Worm (Caenorhabditis elegans) whole organism, L2 larva: ENCODE results near the gene oac-29.
A peak's percentile ranks its signal among the peaks of the same experiment; 100 is the strongest.

Source experiments
- C34F6.9 ChIP-seq: fragments of 150-350 bp; optimal IDR thresholded peaks from 2 replicates; lab custom pipeline; 2014; ENCODE audit warnings: missing biosample characterization, missing genetic modification characterization
- F13H6.1 ChIP-seq: sonication (generic microtip); optimal IDR thresholded peaks from 2 replicates; lab custom pipeline; 2016; ENCODE audit warnings: missing genetic modification characterization, missing compliant biosample characterization
- R02D3.7 ChIP-seq: fragments of 150-350 bp; optimal IDR thresholded peaks from 2 replicates; lab custom pipeline; 2014; ENCODE audit warnings: missing biosample characterization, missing genetic modification characterization
- Y55F3AM.14 ChIP-seq: fragments of 200-800 bp; sonication (Bioruptor generic); optimal IDR thresholded peaks from 2 replicates; lab custom pipeline; 2018; ENCODE audit warnings: mild to moderate bottlenecking, missing genetic modification characterization, missing compliant biosample characterization
- ZK546.5 ChIP-seq: sonication (generic microtip); optimal IDR thresholded peaks from 2 replicates; lab custom pipeline; 2017; ENCODE audit warnings: missing biosample characterization, missing genetic modification characterization
- aly-2 ChIP-seq: fragments of 150-350 bp; optimal IDR thresholded peaks from 2 replicates; lab custom pipeline; 2014; ENCODE audit warnings: missing biosample characterization, missing genetic modification characterization
- blmp-1 ChIP-seq: sonication (generic microtip); optimal IDR thresholded peaks from 2 replicates; lab custom pipeline; 2017; ENCODE audit warnings: missing genetic modification characterization, mild to moderate bottlenecking, missing compliant biosample characterization, antibody characterized with exemption, moderate library complexity; ENCODE audit not compliant: insufficient read depth
- ceh-16 ChIP-seq: fragments of 150-350 bp; optimal IDR thresholded peaks from 2 replicates; lab custom pipeline; 2014; ENCODE audit warnings: missing biosample characterization, missing genetic modification characterization
- ceh-82 ChIP-seq: fragments of 150-350 bp; optimal IDR thresholded peaks from 2 replicates; lab custom pipeline; 2014; ENCODE audit warnings: missing biosample characterization, missing genetic modification characterization
- crh-2 ChIP-seq: sonication (generic microtip); optimal IDR thresholded peaks from 2 replicates; lab custom pipeline; 2017; ENCODE audit warnings: missing biosample characterization, missing genetic modification characterization
- dmd-4 ChIP-seq: sonication (generic microtip); optimal IDR thresholded peaks from 2 replicates; lab custom pipeline; 2017; ENCODE audit warnings: missing biosample characterization, missing genetic modification characterization
- egl-27 ChIP-seq: sonication (generic microtip); optimal IDR thresholded peaks from 3 replicates; lab custom pipeline; 2017; ENCODE audit warnings: missing biosample characterization, missing genetic modification reagents, missing genetic modification characterization
- elt-1 ChIP-seq: fragments of 150-350 bp; optimal IDR thresholded peaks from 2 replicates; lab custom pipeline; 2014; ENCODE audit warnings: missing biosample characterization, missing genetic modification characterization
- elt-3 ChIP-seq: sonication (generic microtip); optimal IDR thresholded peaks from 2 replicates; lab custom pipeline; 2017; ENCODE audit warnings: missing biosample characterization, missing genetic modification characterization
- fos-1 ChIP-seq: fragments of 150-350 bp; optimal IDR thresholded peaks from 2 replicates; lab custom pipeline; 2014; ENCODE audit warnings: missing biosample characterization, missing genetic modification characterization
- lin-11 ChIP-seq: fragments of 150-350 bp; sonication (generic microtip); optimal IDR thresholded peaks from 2 replicates; lab custom pipeline; 2014; ENCODE audit warnings: missing biosample characterization, missing genetic modification characterization, inconsistent platforms, mixed read lengths
- lin-13 ChIP-seq: fragments of 150-350 bp; optimal IDR thresholded peaks from 2 replicates; lab custom pipeline; 2014; ENCODE audit warnings: missing biosample characterization, missing genetic modification reagents, missing genetic modification characterization
- lin-39 ChIP-seq: fragments of 150-350 bp; optimal IDR thresholded peaks from 2 replicates; lab custom pipeline; 2014; ENCODE audit warnings: missing biosample characterization, missing genetic modification reagents, missing genetic modification characterization
- mab-5 ChIP-seq: fragments of 150-350 bp; optimal IDR thresholded peaks from 2 replicates; lab custom pipeline; 2014; ENCODE audit warnings: missing biosample characterization, missing genetic modification characterization
- mbf-1 ChIP-seq: sonication (generic microtip); optimal IDR thresholded peaks from 2 replicates; lab custom pipeline; 2017; ENCODE audit warnings: missing biosample characterization, missing genetic modification characterization
- mdl-1 ChIP-seq, 2 experiments: fragments of 150-350 bp in 1 of 2; sonication (generic microtip) in 1 of 2; optimal IDR thresholded peaks; 2 replicates each; lab custom pipeline; 2017; ENCODE audit warnings: missing biosample characterization in 2 of 2, missing genetic modification characterization in 2 of 2
- nhr-10 ChIP-seq: sonication (generic microtip); optimal IDR thresholded peaks from 2 replicates; lab custom pipeline; 2017; ENCODE audit warnings: missing biosample characterization, missing genetic modification characterization
- nhr-11 ChIP-seq: fragments of 150-350 bp; optimal IDR thresholded peaks from 2 replicates; lab custom pipeline; 2014; ENCODE audit warnings: missing biosample characterization, missing genetic modification characterization
- nhr-12 ChIP-seq: fragments of 150-350 bp; optimal IDR thresholded peaks from 2 replicates; lab custom pipeline; 2014; ENCODE audit warnings: missing biosample characterization, missing genetic modification characterization
- nhr-129 ChIP-seq: fragments of 150-350 bp; optimal IDR thresholded peaks from 2 replicates; lab custom pipeline; 2014; ENCODE audit warnings: missing biosample characterization, missing genetic modification characterization
- nhr-21 ChIP-seq: fragments of 150-350 bp; optimal IDR thresholded peaks from 2 replicates; lab custom pipeline; 2014; ENCODE audit warnings: missing biosample characterization, missing genetic modification characterization
- nhr-23 ChIP-seq: fragments of 150-350 bp; optimal IDR thresholded peaks from 2 replicates; lab custom pipeline; 2014; ENCODE audit warnings: missing biosample characterization, missing genetic modification reagents, missing genetic modification characterization
- nhr-237 ChIP-seq: fragments of 150-350 bp; optimal IDR thresholded peaks from 2 replicates; lab custom pipeline; 2014; ENCODE audit warnings: missing biosample characterization, missing genetic modification characterization
- nhr-25 ChIP-seq: fragments of 150-350 bp; sonication (generic microtip); optimal IDR thresholded peaks from 3 replicates; lab custom pipeline; 2014; ENCODE audit warnings: missing biosample characterization, missing genetic modification characterization
- nhr-6 ChIP-seq: fragments of 150-350 bp; optimal IDR thresholded peaks from 2 replicates; lab custom pipeline; 2014; ENCODE audit warnings: missing biosample characterization, missing genetic modification characterization
- nhr-77 ChIP-seq: fragments of 150-350 bp; optimal IDR thresholded peaks from 2 replicates; lab custom pipeline; 2014; ENCODE audit warnings: missing biosample characterization, missing genetic modification characterization
- peb-1 ChIP-seq: fragments of 150-350 bp; optimal IDR thresholded peaks from 2 replicates; lab custom pipeline; 2014; ENCODE audit warnings: missing biosample characterization, missing genetic modification characterization
- sem-4 ChIP-seq: fragments of 150-350 bp; optimal IDR thresholded peaks from 2 replicates; lab custom pipeline; 2014; ENCODE audit warnings: missing biosample characterization, missing genetic modification reagents, missing genetic modification characterization
- skn-1 ChIP-seq: sonication (generic microtip); optimal IDR thresholded peaks from 2 replicates; lab custom pipeline; 2017; ENCODE audit warnings: missing biosample characterization, missing genetic modification characterization
- sma-3 ChIP-seq: sonication (generic microtip); optimal IDR thresholded peaks from 2 replicates; lab custom pipeline; 2016; ENCODE audit warnings: missing genetic modification reagents, missing genetic modification characterization, missing compliant biosample characterization
- sma-9 ChIP-seq, 2 experiments: fragments of 150-350 bp in 1 of 2; sonication (generic microtip) in 1 of 2; optimal IDR thresholded peaks; 2 replicates each; lab custom pipeline; 2014 to 2016; ENCODE audit warnings: missing genetic modification characterization in 2 of 2, mild to moderate bottlenecking in 1 of 2, missing biosample characterization in 1 of 2, missing compliant biosample characterization in 1 of 2, missing genetic modification reagents in 1 of 2, moderate library complexity in 1 of 2
- snpc-4 ChIP-seq: fragments of 150-350 bp; optimal IDR thresholded peaks from 2 replicates; lab custom pipeline; 2014; ENCODE audit warnings: missing biosample characterization, missing genetic modification characterization
- unc-39 ChIP-seq: fragments of 150-350 bp; optimal IDR thresholded peaks from 2 replicates; lab custom pipeline; 2014; ENCODE audit warnings: missing biosample characterization, missing genetic modification characterization
- unc-55 ChIP-seq: fragments of 150-350 bp; sonication (generic microtip); optimal IDR thresholded peaks from 3 replicates; lab custom pipeline; 2014; ENCODE audit warnings: missing biosample characterization, missing genetic modification reagents, missing genetic modification characterization
- unc-62 ChIP-seq: fragments of 150-350 bp; optimal IDR thresholded peaks from 2 replicates; lab custom pipeline; 2014; ENCODE audit warnings: missing biosample characterization, missing genetic modification reagents, missing genetic modification characterization
- ztf-1 ChIP-seq: fragments of 200-800 bp; sonication (Bioruptor generic); conservative IDR thresholded peaks from 2 replicates; pipeline ENCODE4 v1.3.6; 2022; ENCODE audit warnings: missing genetic modification characterization, missing compliant biosample characterization
- ztf-11 ChIP-seq: sonication (generic microtip); optimal IDR thresholded peaks from 2 replicates; lab custom pipeline; 2017; ENCODE audit warnings: missing biosample characterization, missing genetic modification characterization

Gene oac-29

ce11 chrV:8653080-8653821, 17.8 kb upstream of the oac-29 start:
- no peak for TF ChIP-seq snpc-4 (tag; lab: Kevin White, UChicago)
- peak; percentile 39 for TF ChIP-seq nhr-25
- peak; percentile 61 for TF ChIP-seq nhr-21
- peak; percentile 25 for TF ChIP-seq unc-62 (GFP tag; lab: Kevin White, UChicago)
- TF ChIP-seq sma-3, result peak; percentile 30
- no peak for TF ChIP-seq elt-1
- no peak for TF ChIP-seq ztf-11 (tag; lab: Kevin White, UChicago)
- TF ChIP-seq nhr-11, result no peak
- TF ChIP-seq elt-3, result no peak
- TF ChIP-seq Y55F3AM.14 (GFP tag; lab: Kevin White, UChicago), result no peak
- TF ChIP-seq nhr-6 (tag; lab: Kevin White, UChicago), result peak; percentile 5
- peak; percentile 54 for TF ChIP-seq fos-1 (tag; lab: Kevin White, UChicago)
- no peak for TF ChIP-seq nhr-129 (tag; lab: Kevin White, UChicago)
- TF ChIP-seq F13H6.1 (tag; lab: Kevin White, UChicago), result no peak
- TF ChIP-seq lin-11 (tag; lab: Kevin White, UChicago), result no peak
- no peak for TF ChIP-seq unc-39 (tag; lab: Kevin White, UChicago)
- peak; percentile 61 for TF ChIP-seq sma-9 (GFP tag; optimal IDR thresholded peaks at IDR 0.05; lab: Kevin White, UChicago)
- no peak for TF ChIP-seq sma-9 (tag; optimal IDR thresholded peaks at IDR 0.05; lab: Kevin White, UChicago)
- peak; percentile 10 for TF ChIP-seq egl-27
- TF ChIP-seq blmp-1 (tag; lab: Kevin White, UChicago), result peak; percentile 70
- peak; percentile 57 for TF ChIP-seq mab-5
- TF ChIP-seq nhr-23 (tag; lab: Kevin White, UChicago), result no peak
- TF ChIP-seq, all 48 proteins: peak for 10

ce11 chrV:8652177-8652576, 16.7 kb upstream of the oac-29 start:
- TF ChIP-seq dmd-4 (tag; lab: Kevin White, UChicago) (no peak), C34F6.9 (tag; lab: Kevin White, UChicago) (no peak), ceh-82 (tag; lab: Kevin White, UChicago) (no peak), nhr-12 (tag; lab: Kevin White, UChicago) (no peak), blmp-1 (tag; lab: Kevin White, UChicago) (peak; percentile 70), aly-2 (tag; lab: Kevin White, UChicago) (no peak), nhr-77 (tag; lab: Kevin White, UChicago) (no peak), sma-9 (GFP tag; optimal IDR thresholded peaks at IDR 0.05; lab: Kevin White, UChicago) (peak; percentile 70), sma-9 (tag; optimal IDR thresholded peaks at IDR 0.05; lab: Kevin White, UChicago) (no peak), mab-5 (peak; percentile 33), ceh-16 (peak; percentile 78), ZK546.5 (tag; lab: Kevin White, UChicago) (no peak), nhr-25 (peak; percentile 27), sma-3 (no peak), elt-3 (no peak), peb-1 (tag; lab: Kevin White, UChicago) (no peak), mbf-1 (tag; lab: Kevin White, UChicago) (no peak), nhr-21 (peak; percentile 42), crh-2 (tag; lab: Kevin White, UChicago) (no peak), unc-62 (GFP tag; lab: Kevin White, UChicago) (no peak), nhr-10 (tag; lab: Kevin White, UChicago) (no peak), egl-27 (peak; percentile 45), lin-39 (no peak), fos-1 (tag; lab: Kevin White, UChicago) (no peak), ztf-1 (GFP tag; lab: Robert Waterston, UW) (no peak), Y55F3AM.14 (GFP tag; lab: Kevin White, UChicago) (no peak), elt-1 (no peak), ztf-11 (tag; lab: Kevin White, UChicago) (no peak)

ce11 chrV:8651007-8651711, 15.7 kb upstream of the oac-29 start:
- no peak for TF ChIP-seq sem-4 (tag; lab: Kevin White, UChicago)
- TF ChIP-seq blmp-1 (tag; lab: Kevin White, UChicago), result no peak
- no peak for TF ChIP-seq lin-13 (GFP tag; lab: Kevin White, UChicago)
- no peak for TF ChIP-seq nhr-237 (tag; lab: Kevin White, UChicago)
- peak; percentile 87 for TF ChIP-seq sma-9 (GFP tag; optimal IDR thresholded peaks at IDR 0.05; lab: Kevin White, UChicago)
- no peak for TF ChIP-seq sma-9 (tag; optimal IDR thresholded peaks at IDR 0.05; lab: Kevin White, UChicago)
- TF ChIP-seq lin-11 (tag; lab: Kevin White, UChicago), result no peak
- TF ChIP-seq unc-62 (GFP tag; lab: Kevin White, UChicago), result no peak
- no peak for TF ChIP-seq mab-5
- TF ChIP-seq aly-2 (tag; lab: Kevin White, UChicago), result no peak
- no peak for TF ChIP-seq ceh-82 (tag; lab: Kevin White, UChicago)
- TF ChIP-seq dmd-4 (tag; lab: Kevin White, UChicago), result no peak
- no peak for TF ChIP-seq elt-1
- TF ChIP-seq Y55F3AM.14 (GFP tag; lab: Kevin White, UChicago), result no peak
- TF ChIP-seq nhr-11, result no peak
- no peak for TF ChIP-seq egl-27
- peak; percentile 59 for TF ChIP-seq crh-2 (tag; lab: Kevin White, UChicago)
- TF ChIP-seq ZK546.5 (tag; lab: Kevin White, UChicago), result no peak
- TF ChIP-seq unc-55, result no peak
- no peak for TF ChIP-seq nhr-77 (tag; lab: Kevin White, UChicago)
- TF ChIP-seq nhr-23 (tag; lab: Kevin White, UChicago), result no peak
- no peak for TF ChIP-seq R02D3.7
- no peak for TF ChIP-seq elt-3
- TF ChIP-seq ztf-1 (GFP tag; lab: Robert Waterston, UW), result no peak
- TF ChIP-seq skn-1 (tag; lab: Kevin White, UChicago), result peak; percentile 93
- TF ChIP-seq mbf-1 (tag; lab: Kevin White, UChicago), result no peak
- TF ChIP-seq fos-1 (tag; lab: Kevin White, UChicago), result peak; percentile 98
- no peak for TF ChIP-seq unc-39 (tag; lab: Kevin White, UChicago)
- no peak for TF ChIP-seq mdl-1 (tag; optimal IDR thresholded peaks at IDR 0.05; lab: Kevin White, UChicago)
- peak; percentile 70 for TF ChIP-seq F13H6.1 (tag; lab: Kevin White, UChicago)
